Worm (Caenorhabditis elegans): ENCODE measurements around the gene ceh-99.

DNA sequence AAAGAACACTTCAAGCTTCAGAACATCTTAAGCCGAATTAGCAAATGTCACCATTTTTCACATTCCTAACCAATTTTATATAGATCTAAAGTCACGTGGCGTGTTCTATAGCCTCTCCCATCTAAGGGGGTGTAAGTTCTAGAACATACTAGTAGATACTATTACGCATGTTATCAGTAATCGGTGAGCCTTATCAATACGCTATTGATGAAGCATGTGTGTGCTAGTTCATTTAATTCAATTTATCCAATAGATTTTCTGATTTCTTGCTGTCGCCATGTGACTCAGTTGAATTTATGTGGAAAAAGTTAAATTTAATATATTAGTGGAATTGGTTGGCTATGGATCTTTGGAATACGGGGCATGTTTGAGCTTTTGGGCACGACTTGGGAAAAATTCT is 13.3 kb upstream of the ceh-99 start:
- TF ChIP-seq ceh-82 (tag; optimal IDR thresholded peaks at IDR 0.05): no peak
- no peak for TF ChIP-seq fos-1 (tag; optimal IDR thresholded peaks at IDR 0.05)
- TF ChIP-seq gmeb-1 (tag; optimal IDR thresholded peaks at IDR 0.05): no peak
- TF ChIP-seq ama-1 (optimal IDR thresholded peaks at IDR 0.05): no peak
- TF ChIP-seq lsy-2 (tag; optimal IDR thresholded peaks at IDR 0.05): no peak
- no peak for TF ChIP-seq ZK546.5 (tag; optimal IDR thresholded peaks at IDR 0.05)
- TF ChIP-seq dmd-4 (tag; optimal IDR thresholded peaks at IDR 0.05): no peak
